Worm (Caenorhabditis elegans): Measurements from ENCODE around the gene F29A7.8.

DNA sequence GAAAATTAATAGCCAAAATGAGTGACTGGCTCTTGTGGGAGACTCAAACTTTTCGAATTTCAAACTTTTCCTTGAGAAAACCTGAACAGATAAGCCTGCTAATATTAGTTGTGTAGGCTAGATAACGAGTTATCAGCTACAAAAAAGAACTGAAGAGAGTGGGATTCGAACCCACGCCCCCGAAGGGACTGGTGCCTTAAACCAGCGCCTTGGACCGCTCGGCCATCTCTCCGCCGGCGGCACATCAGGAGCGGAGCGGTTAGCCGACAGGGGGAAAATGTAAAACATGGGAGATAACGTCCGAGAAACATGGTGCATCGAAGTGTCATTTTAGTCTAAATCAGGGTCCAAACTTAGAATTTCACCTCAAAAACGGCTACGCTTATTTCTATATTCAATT, 22.2 kb downstream of the F29A7.8 start:
- TF ChIP-seq aly-2 (tag; optimal IDR thresholded peaks at IDR 0.05), result no peak
- TF ChIP-seq R02D3.7 (tag; optimal IDR thresholded peaks at IDR 0.05), result no peak
- TF ChIP-seq unc-39 (tag; optimal IDR thresholded peaks at IDR 0.05), result no peak
- no peak for TF ChIP-seq egl-27 (tag; optimal IDR thresholded peaks at IDR 0.05)
- no peak for TF ChIP-seq fos-1 (tag; optimal IDR thresholded peaks at IDR 0.05)
- no peak for TF ChIP-seq skn-1 (tag; optimal IDR thresholded peaks at IDR 0.05)
- TF ChIP-seq nhr-11 (tag; optimal IDR thresholded peaks at IDR 0.05), result no peak
- TF ChIP-seq ztf-11 (tag; optimal IDR thresholded peaks at IDR 0.05), result no peak
